Fruit fly (Drosophila melanogaster) whole organism, embryonic: ENCODE results near the gene msd1.
A peak's percentile ranks its signal among the peaks of the same experiment; 100 is the strongest.

Source experiments
- Atf6 ChIP-seq: fragments of 200-800 bp; sonication (Bioruptor generic); IDR thresholded peaks from 2 replicates; pipeline ENCODE4 v1.3.6; 2022; ENCODE audit warnings: missing biosample characterization, missing genetic modification characterization
- CG10209 ChIP-seq: fragments of 200-800 bp; sonication (Bioruptor generic); optimal IDR thresholded peaks from 3 replicates; lab custom pipeline; 2017; ENCODE audit warnings: missing biosample characterization, mild to moderate bottlenecking, missing genetic modification characterization, missing genetic modification reagents
- CG11723 ChIP-seq: fragments of 200-800 bp; sonication (Bioruptor generic); optimal IDR thresholded peaks from 2 replicates; lab custom pipeline; 2017; ENCODE audit warnings: missing biosample characterization, mild to moderate bottlenecking, missing genetic modification characterization
- CG12659 ChIP-seq: fragments of 200-800 bp; sonication (Bioruptor generic); optimal IDR thresholded peaks from 3 replicates; lab custom pipeline; 2017; ENCODE audit warnings: mild to moderate bottlenecking, missing biosample characterization, missing genetic modification reagents, missing genetic modification characterization
- CG13296 ChIP-seq: fragments of 200-800 bp; sonication (Bioruptor generic); optimal IDR thresholded peaks from 3 replicates; lab custom pipeline; 2018; ENCODE audit warnings: missing biosample characterization, mild to moderate bottlenecking, missing genetic modification characterization
- CG13894 ChIP-seq: fragments of 200-800 bp; sonication (Bioruptor generic); optimal IDR thresholded peaks from 3 replicates; lab custom pipeline; 2018; ENCODE audit warnings: missing biosample characterization, mild to moderate bottlenecking, missing genetic modification characterization, moderate library complexity
- CG14050 ChIP-seq: fragments of 200-800 bp; sonication (Bioruptor generic); IDR thresholded peaks from 3 replicates; pipeline ENCODE4 v1.3.6; 2022; ENCODE audit warnings: missing biosample characterization, missing genetic modification characterization
- CG14441 ChIP-seq: fragments of 200-800 bp; sonication (Bioruptor generic); IDR thresholded peaks from 2 replicates; pipeline ENCODE4 v1.3.6; 2022; ENCODE audit warnings: missing biosample characterization, missing genetic modification characterization
- CG17328 ChIP-seq: fragments of 200-800 bp; sonication (Bioruptor generic); IDR thresholded peaks from 2 replicates; pipeline ENCODE4 v1.3.6; 2022; ENCODE audit warnings: missing biosample characterization, missing genetic modification characterization
- CG17612 ChIP-seq: fragments of 200-800 bp; sonication (Bioruptor generic); IDR thresholded peaks from 2 replicates; pipeline ENCODE4 v1.3.6; 2022; ENCODE audit warnings: missing biosample characterization, missing genetic modification characterization
- CG18764 ChIP-seq: fragments of 200-800 bp; sonication (Bioruptor generic); optimal IDR thresholded peaks from 3 replicates; lab custom pipeline; 2016; ENCODE audit warnings: missing biosample characterization, missing genetic modification characterization
- CG2712 ChIP-seq: fragments of 200-800 bp; optimal IDR thresholded peaks from 3 replicates; lab custom pipeline; 2019; ENCODE audit warnings: missing biosample characterization, mild to moderate bottlenecking, missing genetic modification characterization, moderate library complexity
- CG30403 ChIP-seq: fragments of 200-800 bp; sonication (Bioruptor generic); optimal IDR thresholded peaks from 3 replicates; lab custom pipeline; 2016; ENCODE audit warnings: missing biosample characterization, missing genetic modification characterization
- CG31441 ChIP-seq: fragments of 200-800 bp; sonication (Bioruptor generic); IDR thresholded peaks from 2 replicates; pipeline ENCODE4 v1.3.6; 2022; ENCODE audit warnings: missing biosample characterization, missing genetic modification characterization
- CG4424 ChIP-seq: fragments of 200-800 bp; sonication (Bioruptor generic); optimal IDR thresholded peaks from 3 replicates; lab custom pipeline; 2016; ENCODE audit warnings: missing biosample characterization, missing genetic modification characterization
- CG4730 ChIP-seq: fragments of 200-800 bp; sonication (Bioruptor generic); IDR thresholded peaks from 2 replicates; pipeline ENCODE4 v1.3.6; 2022; ENCODE audit warnings: missing biosample characterization, missing genetic modification characterization
- CG6813 ChIP-seq: fragments of 200-800 bp; sonication (Bioruptor generic); optimal IDR thresholded peaks from 2 replicates; lab custom pipeline; 2017; ENCODE audit warnings: missing biosample characterization, missing genetic modification characterization, mild to moderate bottlenecking, moderate library complexity, missing genetic modification reagents
- CG9215 ChIP-seq: fragments of 200-800 bp; sonication (Bioruptor generic); IDR thresholded peaks from 2 replicates; pipeline ENCODE4 v1.3.6; 2022; ENCODE audit warnings: missing biosample characterization, missing genetic modification characterization
- CHES-1-like ChIP-seq: fragments of 200-800 bp; sonication (Bioruptor generic); optimal IDR thresholded peaks from 2 replicates; lab custom pipeline; 2016; ENCODE audit warnings: missing biosample characterization, missing genetic modification characterization
- Doc3 ChIP-seq: fragments of 200-800 bp; sonication (Bioruptor generic); IDR thresholded peaks from 3 replicates; pipeline ENCODE4 v1.3.6; 2022; ENCODE audit warnings: missing biosample characterization, missing genetic modification characterization; ENCODE audit not compliant: partially characterized antibody
- Ets97D ChIP-seq: fragments of 200-800 bp; sonication (Bioruptor generic); optimal IDR thresholded peaks from 3 replicates; lab custom pipeline; 2016; ENCODE audit warnings: missing biosample characterization, missing genetic modification characterization
- HHEX ChIP-seq: fragments of 200-800 bp; sonication (Bioruptor generic); optimal IDR thresholded peaks from 3 replicates; lab custom pipeline; 2017; ENCODE audit warnings: missing biosample characterization, mild to moderate bottlenecking, missing genetic modification characterization, missing genetic modification reagents
- MTF-1 ChIP-seq: fragments of 200-800 bp; sonication (Bioruptor generic); optimal IDR thresholded peaks from 2 replicates; lab custom pipeline; 2018; ENCODE audit warnings: missing biosample characterization, mild to moderate bottlenecking, missing genetic modification characterization, borderline replicate concordance
- Mes4 ChIP-seq: fragments of 200-800 bp; sonication (Bioruptor generic); optimal IDR thresholded peaks from 2 replicates; lab custom pipeline; 2016; ENCODE audit warnings: missing biosample characterization, missing genetic modification characterization
- NC2β ChIP-seq: fragments of 200-800 bp; sonication (Bioruptor generic); optimal IDR thresholded peaks from 2 replicates; lab custom pipeline; 2016; ENCODE audit warnings: missing biosample characterization, missing genetic modification characterization
- Neu2 ChIP-seq: fragments of 200-800 bp; sonication (Bioruptor generic); optimal IDR thresholded peaks from 3 replicates; lab custom pipeline; 2016; ENCODE audit warnings: missing biosample characterization, missing genetic modification characterization, borderline replicate concordance
- Rx ChIP-seq: fragments of 200-800 bp; sonication (Bioruptor generic); IDR thresholded peaks from 2 replicates; pipeline ENCODE4 v1.3.6; 2022; ENCODE audit warnings: missing biosample characterization, missing genetic modification characterization
- Xbp1 ChIP-seq: fragments of 200-800 bp; sonication (Bioruptor generic); optimal IDR thresholded peaks from 3 replicates; lab custom pipeline; 2016; ENCODE audit warnings: missing biosample characterization, mild to moderate bottlenecking, missing genetic modification characterization
- amos ChIP-seq: fragments of 200-800 bp; sonication (Bioruptor generic); IDR thresholded peaks from 2 replicates; pipeline ENCODE4 v1.3.6; 2022; ENCODE audit warnings: missing biosample characterization, missing genetic modification characterization; ENCODE audit not compliant: partially characterized antibody
- bbx ChIP-seq: fragments of 200-800 bp; sonication (Bioruptor generic); IDR thresholded peaks from 2 replicates; pipeline ENCODE4 v1.3.6; 2022; ENCODE audit warnings: missing biosample characterization, missing genetic modification characterization; ENCODE audit not compliant: partially characterized antibody
- bigmax ChIP-seq: fragments of 200-800 bp; sonication (Bioruptor generic); optimal IDR thresholded peaks from 2 replicates; lab custom pipeline; 2018; ENCODE audit warnings: missing biosample characterization, mild to moderate bottlenecking, missing genetic modification characterization
- cato ChIP-seq: fragments of 200-800 bp; sonication (Bioruptor generic); optimal IDR thresholded peaks from 2 replicates; lab custom pipeline; 2016; ENCODE audit warnings: missing biosample characterization, missing genetic modification characterization, borderline replicate concordance
- dpn ChIP-seq, 2 experiments: fragments of 200-800 bp; sonication (Bioruptor generic); optimal IDR thresholded peaks; 3 replicates each; lab custom pipeline; 2016; ENCODE audit warnings: missing biosample characterization in 2 of 2, missing genetic modification characterization in 2 of 2
- exex ChIP-seq: fragments of 200-800 bp; sonication (Bioruptor generic); optimal IDR thresholded peaks from 4 replicates; lab custom pipeline; 2018; ENCODE audit warnings: missing biosample characterization, mild to moderate bottlenecking, missing genetic modification characterization, moderate library complexity
- fd64A ChIP-seq: fragments of 200-800 bp; sonication (Bioruptor generic); optimal IDR thresholded peaks from 3 replicates; lab custom pipeline; 2018; ENCODE audit warnings: missing biosample characterization, mild to moderate bottlenecking, missing genetic modification characterization
- gcm2 ChIP-seq: fragments of 200-800 bp; sonication (Bioruptor generic); optimal IDR thresholded peaks from 2 replicates; lab custom pipeline; 2016; ENCODE audit warnings: missing biosample characterization, missing genetic modification characterization
- gfzf ChIP-seq: fragments of 200-800 bp; sonication (Bioruptor generic); optimal IDR thresholded peaks from 2 replicates; lab custom pipeline; 2016; ENCODE audit warnings: missing biosample characterization, mild to moderate bottlenecking, missing genetic modification characterization, moderate library complexity
- ham ChIP-seq: fragments of 200-800 bp; sonication (Bioruptor generic); IDR thresholded peaks from 2 replicates; pipeline ENCODE4 v1.3.6; 2022; ENCODE audit warnings: missing biosample characterization, missing genetic modification characterization
- kay ChIP-seq: fragments of 200-800 bp; sonication (Bioruptor generic); optimal IDR thresholded peaks from 2 replicates; lab custom pipeline; 2016; ENCODE audit warnings: missing biosample characterization, missing genetic modification characterization
- lilli ChIP-seq: fragments of 200-800 bp; sonication (Bioruptor generic); optimal IDR thresholded peaks from 3 replicates; lab custom pipeline; 2016; ENCODE audit warnings: missing biosample characterization, missing genetic modification characterization
- org-1 ChIP-seq: fragments of 200-800 bp; sonication (Bioruptor generic); optimal IDR thresholded peaks from 2 replicates; lab custom pipeline; 2017; ENCODE audit warnings: missing biosample characterization, missing genetic modification characterization
- pho ChIP-seq: fragments of 200-800 bp; sonication (Bioruptor generic); optimal IDR thresholded peaks from 2 replicates; lab custom pipeline; 2016; ENCODE audit warnings: missing biosample characterization, missing genetic modification characterization
- phol ChIP-seq: fragments of 200-800 bp; sonication (Bioruptor generic); optimal IDR thresholded peaks from 3 replicates; lab custom pipeline; 2018; ENCODE audit warnings: missing biosample characterization, mild to moderate bottlenecking, missing genetic modification characterization, moderate library complexity
- pzg ChIP-seq: fragments of 200-800 bp; sonication (Bioruptor generic); optimal IDR thresholded peaks from 3 replicates; lab custom pipeline; 2018; ENCODE audit warnings: missing biosample characterization, mild to moderate bottlenecking, missing genetic modification characterization, moderate library complexity
- schlank ChIP-seq: fragments of 200-800 bp; sonication (Bioruptor generic); optimal IDR thresholded peaks from 2 replicates; lab custom pipeline; 2018; ENCODE audit warnings: missing biosample characterization, mild to moderate bottlenecking, missing genetic modification characterization
- sens-2 ChIP-seq: fragments of 200-800 bp; sonication (Bioruptor generic); IDR thresholded peaks from 2 replicates; pipeline ENCODE4 v1.3.6; 2022; ENCODE audit warnings: missing biosample characterization, missing genetic modification characterization
- slbo ChIP-seq: fragments of 200-800 bp; sonication (Bioruptor generic); IDR thresholded peaks from 2 replicates; pipeline ENCODE4 v1.3.6; 2022; ENCODE audit warnings: missing biosample characterization, missing genetic modification characterization
- slou ChIP-seq: fragments of 200-800 bp; sonication (Bioruptor generic); optimal IDR thresholded peaks from 3 replicates; lab custom pipeline; 2016; ENCODE audit warnings: missing biosample characterization, missing genetic modification characterization
- ssp ChIP-seq: fragments of 200-800 bp; sonication (Bioruptor generic); IDR thresholded peaks from 2 replicates; pipeline ENCODE4 v1.3.6; 2022; ENCODE audit warnings: missing biosample characterization, missing genetic modification characterization
- toy ChIP-seq: fragments of 200-800 bp; sonication (Bioruptor generic); IDR thresholded peaks from 2 replicates; pipeline ENCODE4 v1.3.6; 2022; ENCODE audit warnings: missing biosample characterization, missing genetic modification characterization
- tx ChIP-seq: fragments of 200-800 bp; sonication (Bioruptor generic); optimal IDR thresholded peaks from 2 replicates; lab custom pipeline; 2016; ENCODE audit warnings: missing biosample characterization, missing genetic modification characterization

The msd1 gene

dm6 chr3L:1368201-1368617, 36.7 kb downstream of the msd1 start (continued):
- peak; percentile 54 for TF ChIP-seq CG12659 (GFP tag; lab: Kevin White, UChicago)
- TF ChIP-seq Neu2 (GFP tag; lab: Kevin White, UChicago) = peak; percentile 56
- peak; percentile 81 for TF ChIP-seq lilli (GFP tag; lab: Kevin White, UChicago)
- peak; percentile 53 for TF ChIP-seq cato (GFP tag; lab: Kevin White, UChicago)
- TF ChIP-seq CHES-1-like (GFP tag; lab: Kevin White, UChicago) = peak; percentile 59
- TF ChIP-seq CG4730 (GFP tag; lab: Robert Waterston, UW) = peak; percentile 77
- TF ChIP-seq CG17328 (GFP tag; lab: Robert Waterston, UW) = peak; percentile 90
- TF ChIP-seq Mes4 (GFP tag; lab: Kevin White, UChicago) = peak; percentile 65
- TF ChIP-seq bigmax = no peak
- TF ChIP-seq pho = peak; percentile 57
- TF ChIP-seq MTF-1 (GFP tag; lab: Kevin White, UChicago) = no peak
- TF ChIP-seq HHEX (GFP tag; lab: Kevin White, UChicago) = peak; percentile 82
- peak; percentile 79 to 84 for TF ChIP-seq dpn (GFP tag; optimal IDR thresholded peaks at IDR 0.05; lab: Kevin White, UChicago)
- TF ChIP-seq sens-2 (GFP tag; lab: Robert Waterston, UW) = peak; percentile 57
- no peak for TF ChIP-seq pzg (GFP tag; lab: Kevin White, UChicago)
- peak; percentile 87 for TF ChIP-seq CG2712 (tag; lab: Kevin White, UChicago)
- no peak for TF ChIP-seq Doc3 (GFP tag; lab: Robert Waterston, UW)
- peak; percentile 60 for TF ChIP-seq NC2β (GFP tag; lab: Kevin White, UChicago)
- TF ChIP-seq CG18764 (GFP tag; lab: Kevin White, UChicago) = peak; percentile 33
- peak; percentile 62 for TF ChIP-seq Ets97D (GFP tag; lab: Kevin White, UChicago)
- TF ChIP-seq org-1 (GFP tag; lab: Kevin White, UChicago) = peak; percentile 75
- peak; percentile 81 for TF ChIP-seq Rx (GFP tag; lab: Robert Waterston, UW)
- TF ChIP-seq exex (tag; lab: Kevin White, UChicago) = peak; percentile 62
- TF ChIP-seq phol = peak; percentile 72
- TF ChIP-seq CG31441 = peak; percentile 84
- peak; percentile 75 for TF ChIP-seq CG6813 (GFP tag; lab: Kevin White, UChicago)
- TF ChIP-seq slou (GFP tag; lab: Kevin White, UChicago) = peak; percentile 81
- TF ChIP-seq CG30403 (GFP tag; lab: Kevin White, UChicago) = peak; percentile 80
- TF ChIP-seq CG4424 = peak; percentile 87
- TF ChIP-seq Xbp1 (GFP tag; lab: Kevin White, UChicago) = peak; percentile 80
- TF ChIP-seq CG17612 (GFP tag; lab: Robert Waterston, UW) = peak; percentile 63; the same call in 1 of the 2 replicates
- peak; percentile 82 for TF ChIP-seq Atf6 (GFP tag; lab: Robert Waterston, UW)
- TF ChIP-seq CG11723 = peak; percentile 33
- peak; percentile 88 for TF ChIP-seq CG14441 (GFP tag; lab: Robert Waterston, UW)
- peak; percentile 66; the same call in 1 of the 2 replicates for TF ChIP-seq ham
- peak; percentile 69 for TF ChIP-seq kay
- TF ChIP-seq amos (GFP tag; lab: Robert Waterston, UW) = no peak
- peak; percentile 64 for TF ChIP-seq ssp (GFP tag; lab: Robert Waterston, UW)
- TF ChIP-seq toy (GFP tag; lab: Robert Waterston, UW) = 0 out of 2 replicates have a peak, but pooled peaks have one; percentile 30
- peak; percentile 78 for TF ChIP-seq CG14050
- TF ChIP-seq CG10209 (GFP tag; lab: Kevin White, UChicago) = peak; percentile 81
- TF ChIP-seq gfzf (GFP tag; lab: Kevin White, UChicago) = no peak
- peak; percentile 92 for TF ChIP-seq slbo (GFP tag; lab: Robert Waterston, UW)
- TF ChIP-seq gcm2 = no peak
- peak; percentile 22 for TF ChIP-seq fd64A (GFP tag; lab: Kevin White, UChicago)
- peak; percentile 61 for TF ChIP-seq CG13894 (tag; lab: Kevin White, UChicago)
- TF ChIP-seq schlank (tag; lab: Kevin White, UChicago) = peak; percentile 19
- TF ChIP-seq CG9215 (GFP tag; lab: Robert Waterston, UW) = peak; percentile 82
- TF ChIP-seq CG13296 (GFP tag; lab: Kevin White, UChicago) = peak; percentile 61
- TF ChIP-seq bbx (GFP tag; lab: Robert Waterston, UW) = no peak
- peak; percentile 61 for TF ChIP-seq tx (GFP tag; lab: Kevin White, UChicago)
